Worm (Caenorhabditis elegans) whole organism, mixed stage, embryonic: Measurements from ENCODE around the gene nhr-158.

Source experiments
- blmp-1 ChIP-seq: fragments of 150-350 bp; optimal IDR thresholded peaks from 2 replicates; lab custom pipeline; 2014; ENCODE audit warnings: missing biosample characterization, missing genetic modification characterization
- drap-1 ChIP-seq: fragments of 200-800 bp; sonication (Bioruptor generic); optimal IDR thresholded peaks from 3 replicates; lab custom pipeline; 2018; ENCODE audit warnings: mild to moderate bottlenecking, missing genetic modification characterization, missing compliant biosample characterization
- elt-1 ChIP-seq: sonication (generic microtip); optimal IDR thresholded peaks from 2 replicates; lab custom pipeline; 2017; ENCODE audit warnings: missing genetic modification characterization, mild to moderate bottlenecking, missing compliant biosample characterization, antibody characterized with exemption, moderate library complexity, borderline replicate concordance; ENCODE audit not compliant: insufficient read depth
- hlh-1 ChIP-seq: fragments of 150-350 bp; optimal IDR thresholded peaks from 2 replicates; lab custom pipeline; 2014; ENCODE audit warnings: missing biosample characterization, missing genetic modification reagents, missing genetic modification characterization
- nhr-12 ChIP-seq: fragments of 150-350 bp; optimal IDR thresholded peaks from 2 replicates; lab custom pipeline; 2014; ENCODE audit warnings: missing biosample characterization, missing genetic modification characterization
- nhr-76 ChIP-seq: sonication (generic microtip); optimal IDR thresholded peaks from 2 replicates; lab custom pipeline; 2017; ENCODE audit warnings: missing biosample characterization, missing genetic modification characterization
- snpc-4 ChIP-seq: fragments of 150-350 bp; optimal IDR thresholded peaks from 2 replicates; lab custom pipeline; 2014; ENCODE audit warnings: missing biosample characterization, missing genetic modification characterization

DNA sequence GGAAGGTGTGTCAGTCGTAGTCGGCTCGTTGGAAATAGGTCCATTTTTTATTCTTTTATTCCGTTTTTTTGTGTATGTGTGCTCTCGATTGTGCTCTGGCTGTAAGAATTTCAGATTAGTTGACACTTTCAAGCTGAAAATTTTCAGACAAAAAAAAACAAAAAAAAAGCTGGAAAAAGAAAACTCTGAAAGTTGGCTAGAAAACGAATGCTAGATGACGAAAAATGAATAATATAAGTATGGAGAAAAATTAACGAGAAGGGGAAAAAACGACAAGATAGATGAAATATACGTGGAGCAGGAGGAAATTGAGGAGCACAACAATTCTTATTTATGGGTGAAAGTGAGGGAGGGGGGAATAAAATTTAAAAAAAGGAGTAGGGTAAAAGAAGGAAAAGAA, 42.3 kb downstream of the nhr-158 start, which contains the start of gene H10D18.5:
- TF ChIP-seq drap-1 (GFP tag; lab: Kevin White, UChicago) (no peak), nhr-76 (tag; lab: Kevin White, UChicago) (no peak), nhr-12 (tag; lab: Kevin White, UChicago) (no peak), blmp-1 (tag; lab: Kevin White, UChicago) (no peak), snpc-4 (no peak), elt-1 (tag; lab: Kevin White, UChicago) (no peak), hlh-1 (tag; lab: Kevin White, UChicago) (no peak)
